Worm (Caenorhabditis elegans) whole organism, L4/young adult: ENCODE data around the gene F21C10.19.

Experiments
- W03F9.2 ChIP-seq: fragments of 150-350 bp; optimal IDR thresholded peaks from 2 replicates; lab custom pipeline; 2014; ENCODE audit warnings: missing biosample characterization, missing genetic modification characterization
- him-1 ChIP-seq: sonication (generic microtip); optimal IDR thresholded peaks from 2 replicates; lab custom pipeline; 2016; ENCODE audit warnings: missing genotype, missing genetic modification reagents, missing genetic modification characterization, missing compliant biosample characterization

DNA sequence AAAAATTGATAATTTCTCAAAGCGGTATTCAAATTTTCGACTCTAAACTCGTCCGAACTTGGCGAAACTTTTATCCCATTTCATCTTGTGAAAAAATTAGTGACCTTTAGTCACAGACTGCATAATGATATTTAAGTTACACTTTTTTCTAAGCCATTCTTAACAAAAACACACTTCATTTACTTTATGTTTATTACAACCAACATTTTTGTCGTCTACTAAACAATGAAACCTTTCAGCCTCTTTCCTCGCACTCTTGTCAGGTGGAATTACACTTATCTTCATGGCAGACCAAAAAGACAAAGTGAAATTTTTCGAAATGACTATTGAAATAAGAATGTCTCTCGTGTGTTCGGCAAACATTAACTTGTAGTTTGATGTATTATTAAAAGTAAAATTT, 33.0 kb downstream of the F21C10.19 start:
- TF ChIP-seq him-1 (tag; lab: Kevin White, UChicago) (no peak), W03F9.2 (tag; lab: Kevin White, UChicago) (no peak)
